Worm (Caenorhabditis elegans) whole organism, mixed stage, embryonic: Measurements from ENCODE around the gene gap-2.
A peak's percentile ranks its signal among the peaks of the same experiment; 100 is the strongest.

Experiments
- M03D4.4 ChIP-seq: sonication (generic microtip); optimal IDR thresholded peaks from 2 replicates; lab custom pipeline; 2017; ENCODE audit warnings: mild to moderate bottlenecking, missing genetic modification characterization, missing compliant biosample characterization
- blmp-1 ChIP-seq: fragments of 150-350 bp; optimal IDR thresholded peaks from 2 replicates; lab custom pipeline; 2014; ENCODE audit warnings: missing biosample characterization, missing genetic modification characterization
- ceh-39 ChIP-seq: fragments of 150-350 bp; optimal IDR thresholded peaks from 2 replicates; lab custom pipeline; 2014; ENCODE audit warnings: missing biosample characterization, missing genetic modification characterization
- ceh-43 ChIP-seq: fragments of 200-800 bp; sonication (Bioruptor generic); optimal IDR thresholded peaks from 2 replicates; lab custom pipeline; 2018; ENCODE audit warnings: mild to moderate bottlenecking, missing genetic modification characterization, moderate library complexity, missing compliant biosample characterization
- ceh-83 ChIP-seq: fragments of 200-800 bp; sonication (Bioruptor generic); optimal IDR thresholded peaks from 2 replicates; lab custom pipeline; 2018; ENCODE audit warnings: mild to moderate bottlenecking, missing genetic modification characterization, missing compliant biosample characterization
- drap-1 ChIP-seq: fragments of 200-800 bp; sonication (Bioruptor generic); optimal IDR thresholded peaks from 3 replicates; lab custom pipeline; 2018; ENCODE audit warnings: mild to moderate bottlenecking, missing genetic modification characterization, missing compliant biosample characterization
- elt-1 ChIP-seq: sonication (generic microtip); optimal IDR thresholded peaks from 2 replicates; lab custom pipeline; 2017; ENCODE audit warnings: missing genetic modification characterization, mild to moderate bottlenecking, missing compliant biosample characterization, antibody characterized with exemption, moderate library complexity, borderline replicate concordance; ENCODE audit not compliant: insufficient read depth
- flh-1 ChIP-seq: fragments of 200-800 bp; sonication (Bioruptor generic); optimal IDR thresholded peaks from 2 replicates; lab custom pipeline; 2018; ENCODE audit warnings: mild to moderate bottlenecking, missing genetic modification characterization, moderate library complexity, missing compliant biosample characterization
- ham-2 ChIP-seq: fragments of 200-800 bp; sonication (Bioruptor generic); optimal IDR thresholded peaks from 2 replicates; lab custom pipeline; 2018; ENCODE audit warnings: mild to moderate bottlenecking, missing genetic modification characterization, missing compliant biosample characterization
- hlh-1 ChIP-seq: fragments of 150-350 bp; optimal IDR thresholded peaks from 2 replicates; lab custom pipeline; 2014; ENCODE audit warnings: missing biosample characterization, missing genetic modification reagents, missing genetic modification characterization
- lin-32 ChIP-seq: fragments of 200-800 bp; sonication (Bioruptor generic); optimal IDR thresholded peaks from 2 replicates; lab custom pipeline; 2018; ENCODE audit warnings: mild to moderate bottlenecking, missing genetic modification characterization, missing compliant biosample characterization
- mab-5 ChIP-seq: fragments of 150-350 bp; optimal IDR thresholded peaks from 2 replicates; lab custom pipeline; 2014; ENCODE audit warnings: missing biosample characterization, missing genetic modification characterization
- mep-1 ChIP-seq: fragments of 150-350 bp; optimal IDR thresholded peaks from 2 replicates; lab custom pipeline; 2017; ENCODE audit warnings: missing biosample characterization, missing genetic modification reagents, missing genetic modification characterization, inconsistent platforms
- nhr-12 ChIP-seq: fragments of 150-350 bp; optimal IDR thresholded peaks from 2 replicates; lab custom pipeline; 2014; ENCODE audit warnings: missing biosample characterization, missing genetic modification characterization
- nhr-2 ChIP-seq: fragments of 150-350 bp; optimal IDR thresholded peaks from 2 replicates; lab custom pipeline; 2014; ENCODE audit warnings: missing biosample characterization, missing genetic modification characterization
- nhr-237 ChIP-seq: fragments of 150-350 bp; optimal IDR thresholded peaks from 2 replicates; lab custom pipeline; 2014; ENCODE audit warnings: missing biosample characterization, missing genetic modification characterization
- nhr-76 ChIP-seq: sonication (generic microtip); optimal IDR thresholded peaks from 2 replicates; lab custom pipeline; 2017; ENCODE audit warnings: missing biosample characterization, missing genetic modification characterization
- pha-4 ChIP-seq: fragments of 150-350 bp; optimal IDR thresholded peaks from 2 replicates; lab custom pipeline; 2018; ENCODE audit warnings: missing biosample characterization, missing genetic modification reagents, missing genetic modification characterization
- sem-2 ChIP-seq: fragments of 200-800 bp; sonication (Bioruptor generic); optimal IDR thresholded peaks from 2 replicates; lab custom pipeline; 2018; ENCODE audit warnings: mild to moderate bottlenecking, missing genetic modification characterization, missing compliant biosample characterization
- snpc-4 ChIP-seq: fragments of 150-350 bp; optimal IDR thresholded peaks from 2 replicates; lab custom pipeline; 2014; ENCODE audit warnings: missing biosample characterization, missing genetic modification characterization
- sptf-1 ChIP-seq: sonication (generic microtip); optimal IDR thresholded peaks from 2 replicates; lab custom pipeline; 2017; ENCODE audit warnings: mild to moderate bottlenecking, missing genetic modification characterization, moderate library complexity, missing compliant biosample characterization
- tbx-8 ChIP-seq: fragments of 200-800 bp; sonication (Bioruptor generic); optimal IDR thresholded peaks from 2 replicates; lab custom pipeline; 2018; ENCODE audit warnings: mild to moderate bottlenecking, missing genetic modification characterization, moderate library complexity, missing compliant biosample characterization
- unc-120 ChIP-seq: sonication (generic microtip); optimal IDR thresholded peaks from 2 replicates; lab custom pipeline; 2017; ENCODE audit warnings: missing genetic modification characterization, missing compliant biosample characterization; ENCODE audit not compliant: poor library complexity, severe bottlenecking
- unc-39 ChIP-seq: fragments of 150-350 bp; optimal IDR thresholded peaks from 2 replicates; lab custom pipeline; 2014; ENCODE audit warnings: missing biosample characterization, missing genetic modification characterization
- unc-62 ChIP-seq: fragments of 150-350 bp; optimal IDR thresholded peaks from 2 replicates; lab custom pipeline; 2014; ENCODE audit warnings: missing biosample characterization, missing genetic modification reagents, missing genetic modification characterization
- ztf-11 ChIP-seq: fragments of 150-350 bp; optimal IDR thresholded peaks from 2 replicates; lab custom pipeline; 2014; ENCODE audit warnings: missing biosample characterization, missing genetic modification characterization

Gene gap-2

DNA sequence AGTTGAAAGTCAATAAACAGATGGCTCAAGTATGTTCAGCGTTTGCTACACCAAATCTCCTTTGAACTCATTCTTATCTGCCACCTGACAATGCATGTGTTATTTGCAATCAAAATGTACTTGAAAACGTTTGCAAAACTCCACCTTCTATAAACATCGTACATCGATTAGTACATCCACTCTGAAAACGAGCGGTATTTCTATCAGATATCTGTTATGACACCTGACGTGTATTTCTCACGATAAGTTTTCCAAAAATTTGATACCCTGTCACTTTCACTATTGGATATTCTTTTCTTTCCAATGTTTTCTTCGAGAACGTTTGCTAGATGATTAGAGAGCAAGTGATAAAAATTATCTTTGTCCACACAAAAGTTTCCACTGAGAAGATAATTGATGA lies 72.1 kb downstream of the gap-2 start:
- no peak for TF ChIP-seq sptf-1 (tag; lab: Kevin White, UChicago)
- TF ChIP-seq nhr-12 (tag; lab: Kevin White, UChicago): no peak
- TF ChIP-seq nhr-2 (tag; lab: Kevin White, UChicago): no peak
- TF ChIP-seq ceh-39: no peak
- TF ChIP-seq ztf-11 (tag; lab: Kevin White, UChicago): no peak
- TF ChIP-seq pha-4: no peak
- peak; percentile 17 for TF ChIP-seq hlh-1 (tag; lab: Kevin White, UChicago)
- peak; percentile 25 for TF ChIP-seq unc-62
- TF ChIP-seq, all 35 proteins: peak for 2

DNA sequence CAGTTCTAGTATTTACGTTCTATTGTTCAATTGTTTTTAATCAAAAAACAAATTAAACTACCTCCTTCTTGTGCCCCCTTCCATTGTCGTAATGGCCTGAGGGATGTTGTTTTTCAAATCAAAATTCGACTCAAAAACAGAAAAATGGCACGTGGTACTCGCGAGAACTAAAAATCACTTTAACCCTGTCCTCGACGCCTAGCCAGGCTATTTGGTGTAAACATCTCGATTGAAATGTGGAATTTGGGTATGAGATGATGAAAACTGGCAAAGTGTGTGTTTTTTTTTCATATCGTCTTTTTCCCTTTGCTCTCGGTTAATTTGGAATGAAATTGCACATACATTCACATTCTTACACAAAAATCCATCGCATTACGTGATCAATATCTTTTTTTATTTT lies 74.4 kb downstream of the gap-2 start:
- peak; percentile 4 for TF ChIP-seq unc-120 (tag; lab: Kevin White, UChicago)
- no peak for TF ChIP-seq drap-1 (GFP tag; lab: Kevin White, UChicago)

DNA sequence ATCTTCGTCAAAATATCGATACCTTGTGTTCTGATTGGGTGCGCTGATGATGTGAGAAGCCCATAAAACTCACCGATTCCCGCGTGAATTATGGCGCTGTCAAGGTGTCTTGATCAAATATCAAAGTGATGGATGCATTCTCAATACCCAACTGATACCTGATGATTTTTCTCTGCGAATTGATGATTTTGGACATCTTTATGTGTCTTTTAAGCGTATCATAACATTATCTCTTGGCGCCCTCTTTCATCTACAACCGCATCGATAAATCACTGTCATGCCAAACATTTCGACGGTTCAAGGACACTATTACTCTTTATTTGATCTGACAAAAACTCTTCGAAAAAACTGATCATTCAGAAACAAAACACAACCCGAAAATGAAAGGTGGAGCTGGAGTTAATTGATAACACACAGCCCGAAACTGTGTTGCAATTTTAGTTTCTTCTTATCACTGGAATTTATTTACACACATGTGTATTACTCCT lies 75.0 kb downstream of the gap-2 start:
- TF ChIP-seq ceh-39: no peak
- peak; percentile 82 for TF ChIP-seq unc-62

DNA sequence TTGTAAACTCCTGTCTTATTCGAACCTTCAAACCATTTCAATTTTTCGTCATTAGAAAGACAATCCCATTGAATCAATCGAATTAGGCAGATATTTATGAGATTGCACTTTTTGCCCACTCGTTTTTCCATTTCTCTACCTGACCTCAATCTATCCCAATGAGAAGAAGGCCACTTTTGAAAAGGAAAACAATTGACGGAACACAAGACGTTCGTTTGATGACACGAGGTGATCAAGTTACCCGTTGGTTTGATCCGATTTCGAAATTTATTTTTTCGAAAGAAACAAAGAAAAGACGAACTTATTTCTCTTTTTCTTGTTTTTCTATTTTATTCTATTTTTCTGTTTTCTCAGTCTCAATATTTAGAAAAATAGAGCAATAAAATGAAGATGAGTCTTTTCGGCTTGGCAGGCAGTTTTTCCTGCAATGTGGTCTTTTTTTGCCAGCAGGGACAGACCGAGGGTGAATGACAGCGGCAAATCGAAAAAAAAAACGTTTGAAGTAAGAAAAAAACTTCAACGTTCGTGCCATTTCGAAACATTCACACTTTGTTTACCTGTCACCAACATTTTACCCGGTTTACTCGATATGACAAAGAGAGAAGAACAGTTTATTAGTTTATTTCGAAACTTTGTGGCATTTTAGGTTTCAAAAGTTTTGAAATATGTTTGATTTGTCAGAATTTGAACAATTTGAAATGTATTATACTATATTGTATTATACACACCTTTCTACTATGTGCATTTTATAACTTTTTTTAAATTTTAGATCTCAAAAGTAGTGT lies 75.9 kb downstream of the gap-2 start:
- no peak for TF ChIP-seq mab-5 (tag; lab: Kevin White, UChicago)
- TF ChIP-seq mep-1 (tag; lab: Kevin White, UChicago): no peak
- no peak for TF ChIP-seq unc-120 (tag; lab: Kevin White, UChicago)
- TF ChIP-seq lin-32 (GFP tag; lab: Kevin White, UChicago): no peak
- TF ChIP-seq nhr-237 (tag; lab: Kevin White, UChicago): no peak

DNA sequence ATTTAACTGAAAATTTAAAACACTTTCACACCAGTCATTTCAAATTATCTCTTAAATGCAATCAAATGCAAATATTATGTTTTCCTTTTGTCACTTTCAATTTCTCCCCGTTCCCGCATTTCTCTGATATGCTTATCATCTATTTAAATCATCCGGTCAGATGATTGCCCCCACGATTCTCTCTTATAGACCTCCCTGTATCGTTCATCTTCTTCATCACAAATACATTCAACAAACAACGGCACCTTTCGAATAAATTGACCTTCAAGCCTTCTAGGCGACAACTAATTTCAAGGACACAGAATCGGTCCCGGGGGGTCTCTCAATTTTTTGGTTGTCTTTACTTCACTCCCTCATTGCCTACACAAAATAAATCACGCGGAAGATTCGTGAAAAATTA lies 76.6 kb downstream of the gap-2 start:
- TF ChIP-seq ceh-43 (no peak), lin-32 (GFP tag; lab: Kevin White, UChicago) (no peak), ceh-39 (no peak), drap-1 (GFP tag; lab: Kevin White, UChicago) (no peak), M03D4.4 (no peak), ztf-11 (tag; lab: Kevin White, UChicago) (no peak), ham-2 (GFP tag; lab: Kevin White, UChicago) (peak; percentile 32), nhr-76 (tag; lab: Kevin White, UChicago) (no peak), nhr-237 (tag; lab: Kevin White, UChicago) (no peak), ceh-83 (GFP tag; lab: Kevin White, UChicago) (no peak), unc-120 (tag; lab: Kevin White, UChicago) (no peak), blmp-1 (peak; percentile 88), mab-5 (tag; lab: Kevin White, UChicago) (no peak), elt-1 (tag; lab: Kevin White, UChicago) (peak; percentile 70), unc-62 (no peak), sem-2 (GFP tag; lab: Kevin White, UChicago) (no peak), unc-39 (no peak), snpc-4 (tag; lab: Kevin White, UChicago) (no peak)

DNA sequence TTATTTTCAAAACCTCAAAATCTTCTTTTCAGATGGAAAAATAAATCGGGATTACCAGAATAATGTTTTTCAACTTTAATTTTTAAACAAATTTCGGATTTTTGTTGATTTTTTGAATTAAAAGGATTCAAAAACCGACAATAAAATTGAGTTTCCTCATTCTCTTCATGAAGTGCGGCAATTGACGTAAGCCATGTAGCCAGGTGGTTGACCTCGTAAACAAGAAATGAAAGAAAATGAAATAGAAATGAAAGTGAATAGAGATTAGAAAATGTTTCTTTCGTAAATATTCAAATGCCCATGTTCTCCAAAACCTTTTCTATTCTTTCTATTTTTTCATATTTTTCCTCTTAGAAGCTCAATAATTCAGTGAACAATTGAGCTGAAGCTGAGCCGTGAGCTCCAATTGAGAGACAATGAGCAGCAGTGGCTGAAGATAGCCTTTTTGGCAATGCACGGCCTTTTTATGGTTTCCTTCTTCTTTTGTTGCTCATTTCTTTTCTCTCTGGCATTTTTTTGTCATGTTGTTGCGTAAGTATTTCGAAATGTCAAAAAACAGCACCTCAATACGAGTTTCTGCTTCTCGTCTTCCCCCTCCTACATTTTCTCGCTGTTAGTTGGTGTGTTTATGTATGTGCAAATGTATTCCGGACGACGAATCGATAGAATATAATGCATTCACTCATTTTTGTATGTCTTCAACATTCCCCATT lies 77.5 kb downstream of the gap-2 start:
- TF ChIP-seq tbx-8 (GFP tag; lab: Kevin White, UChicago) (no peak), drap-1 (GFP tag; lab: Kevin White, UChicago) (no peak), flh-1 (GFP tag; lab: Kevin White, UChicago) (no peak), lin-32 (GFP tag; lab: Kevin White, UChicago) (no peak), ceh-39 (no peak)
- TF ChIP-seq, all 35 proteins: peak for 0
